Worm (Caenorhabditis elegans): ENCODE measurements around the gene F09C6.12.

The F09C6.12 gene

ce11 chrV:16927345-16927744 lies 44.7 kb downstream of the F09C6.12 start, which contains the start of gene Y102A5C.36:
TSS of gene Y102A5C.36 (minus strand) at chrV:16927445.
- TF ChIP-seq R02D3.7 (tag; optimal IDR thresholded peaks at IDR 0.05): no peak
- no peak for TF ChIP-seq fkh-2 (tag; optimal IDR thresholded peaks at IDR 0.05)
- TF ChIP-seq nhr-25 (tag; optimal IDR thresholded peaks at IDR 0.05): no peak
- no peak for TF ChIP-seq nhr-77 (tag; optimal IDR thresholded peaks at IDR 0.05)
- TF ChIP-seq elt-2 (tag; optimal IDR thresholded peaks at IDR 0.05): no peak
